Fruit fly (Drosophila melanogaster) whole organism: Measurements from ENCODE around the gene CG12991.

Source experiments
- Dll ChIP-seq: fragments of >200 bp; optimal IDR thresholded peaks from 2 replicates; lab custom pipeline; 2017
- EcR ChIP-seq, 2 experiments: fragments of >200 bp; optimal IDR thresholded peaks; 2 replicates each; lab custom pipeline; 2017; ENCODE audit warnings: missing biosample characterization in 2 of 2, missing genetic modification characterization in 2 of 2, missing genetic modification reagents in 2 of 2
- pan ChIP-seq: fragments of >200 bp; optimal IDR thresholded peaks from 2 replicates; lab custom pipeline; 2017

DNA sequence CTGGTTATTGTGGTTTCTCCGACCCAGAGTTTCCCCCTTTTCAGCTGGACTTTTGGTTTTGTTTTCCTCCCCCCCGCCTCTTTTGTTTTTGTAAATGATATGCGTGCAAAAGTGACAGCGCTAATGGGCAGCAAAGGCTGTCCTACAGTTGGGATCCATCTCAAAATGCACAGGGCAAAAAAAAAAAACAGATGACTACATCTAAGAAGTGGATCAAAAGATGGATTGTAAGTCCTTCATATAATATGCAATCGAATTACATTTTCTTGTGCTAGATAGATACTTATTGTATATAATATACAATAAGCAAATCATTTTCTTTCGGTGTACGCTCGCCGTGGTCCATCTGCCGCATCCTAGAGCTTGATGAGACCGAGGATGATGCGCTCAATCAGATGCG lies 36.9 kb upstream of the CG12991 start:
- TF ChIP-seq pan (lab: Kevin White, UChicago) = no peak
- TF ChIP-seq EcR (GFP tag; optimal IDR thresholded peaks at IDR 0.05; lab: Kevin White, UChicago) = no peak
- TF ChIP-seq Dll (lab: Kevin White, UChicago) = no peak
